Fruit fly (Drosophila melanogaster) whole organism, embryonic: ENCODE data around the gene CG7551.

ENCODE experiments used
- B-H2 ChIP-seq: fragments of 200-800 bp; sonication (Bioruptor generic); optimal IDR thresholded peaks from 2 replicates; lab custom pipeline; 2018; ENCODE audit warnings: missing biosample characterization, mild to moderate bottlenecking, missing genetic modification characterization
- CG12104 ChIP-seq: fragments of 200-800 bp; sonication (Bioruptor generic); optimal IDR thresholded peaks from 3 replicates; lab custom pipeline; 2016; ENCODE audit warnings: missing biosample characterization, missing genetic modification characterization
- CG12744 ChIP-seq: fragments of 200-800 bp; sonication (Bioruptor generic); optimal IDR thresholded peaks from 2 replicates; lab custom pipeline; 2016; ENCODE audit warnings: missing biosample characterization, missing genetic modification characterization
- CG12942 ChIP-seq: fragments of 200-800 bp; sonication (Bioruptor generic); optimal IDR thresholded peaks from 3 replicates; lab custom pipeline; 2016; ENCODE audit warnings: missing biosample characterization, missing genetic modification characterization
- CG13296 ChIP-seq: fragments of 200-800 bp; sonication (Bioruptor generic); optimal IDR thresholded peaks from 3 replicates; lab custom pipeline; 2018; ENCODE audit warnings: missing biosample characterization, mild to moderate bottlenecking, missing genetic modification characterization
- CG13894 ChIP-seq: fragments of 200-800 bp; sonication (Bioruptor generic); optimal IDR thresholded peaks from 3 replicates; lab custom pipeline; 2018; ENCODE audit warnings: missing biosample characterization, mild to moderate bottlenecking, missing genetic modification characterization, moderate library complexity
- CG14014 ChIP-seq: fragments of 200-800 bp; sonication (Bioruptor generic); IDR thresholded peaks from 2 replicates; pipeline ENCODE4 v1.3.6; 2022; ENCODE audit warnings: missing biosample characterization, missing genetic modification characterization
- CG15073 ChIP-seq: fragments of 200-800 bp; sonication (Bioruptor generic); optimal IDR thresholded peaks from 2 replicates; lab custom pipeline; 2016; ENCODE audit warnings: missing biosample characterization, missing genetic modification characterization
- CG15696 ChIP-seq: fragments of 200-800 bp; sonication (Bioruptor generic); optimal IDR thresholded peaks from 2 replicates; lab custom pipeline; 2019; ENCODE audit warnings: missing biosample characterization, mild to moderate bottlenecking, missing genetic modification characterization, moderate library complexity
- CG16779 ChIP-seq: fragments of 200-800 bp; sonication (Bioruptor generic); IDR thresholded peaks from 2 replicates; pipeline ENCODE4 v1.3.6; 2022; ENCODE audit warnings: missing biosample characterization, missing genetic modification characterization
- CG16815 ChIP-seq: fragments of 200-800 bp; sonication (Bioruptor generic); optimal IDR thresholded peaks from 3 replicates; lab custom pipeline; 2017; ENCODE audit warnings: missing biosample characterization, mild to moderate bottlenecking, missing genetic modification characterization
- CG18599 ChIP-seq: fragments of 200-800 bp; sonication (Bioruptor generic); optimal IDR thresholded peaks from 3 replicates; lab custom pipeline; 2017; ENCODE audit warnings: missing biosample characterization, missing genetic modification characterization, mild to moderate bottlenecking, moderate library complexity, missing genetic modification reagents
- CG2120 ChIP-seq: fragments of 200-800 bp; sonication (Bioruptor generic); optimal IDR thresholded peaks from 3 replicates; lab custom pipeline; 2016; ENCODE audit warnings: missing biosample characterization, missing genetic modification characterization
- CG2202 ChIP-seq: fragments of 200-800 bp; sonication (Bioruptor generic); optimal IDR thresholded peaks from 2 replicates; lab custom pipeline; 2018; ENCODE audit warnings: missing biosample characterization, mild to moderate bottlenecking, missing genetic modification characterization
- CG2875 ChIP-seq: fragments of 200-800 bp; sonication (Bioruptor generic); optimal IDR thresholded peaks from 2 replicates; lab custom pipeline; 2017; ENCODE audit warnings: missing biosample characterization, mild to moderate bottlenecking, missing genetic modification characterization, missing genetic modification reagents
- CG32772 ChIP-seq: fragments of 200-800 bp; sonication (Bioruptor generic); IDR thresholded peaks from 2 replicates; pipeline ENCODE4 v1.3.6; 2022; ENCODE audit warnings: missing biosample characterization, missing genetic modification characterization
- CG5953 ChIP-seq: fragments of 200-800 bp; sonication (Bioruptor generic); IDR thresholded peaks from 2 replicates; pipeline ENCODE4 v1.3.6; 2022; ENCODE audit warnings: missing biosample characterization, missing genetic modification characterization
- CG8388 ChIP-seq: fragments of 200-800 bp; sonication (Bioruptor generic); optimal IDR thresholded peaks from 2 replicates; lab custom pipeline; 2019; ENCODE audit warnings: missing biosample characterization, mild to moderate bottlenecking, missing genetic modification characterization, moderate library complexity
- CG9609 ChIP-seq: fragments of 200-800 bp; sonication (Bioruptor generic); optimal IDR thresholded peaks from 3 replicates; lab custom pipeline; 2016; ENCODE audit warnings: missing biosample characterization, missing genetic modification characterization
- Camta ChIP-seq: fragments of 200-800 bp; sonication (Bioruptor generic); optimal IDR thresholded peaks from 2 replicates; lab custom pipeline; 2016; ENCODE audit warnings: missing biosample characterization, missing genetic modification characterization
- CkIIα-i1 ChIP-seq: fragments of 200-800 bp; sonication (Bioruptor generic); IDR thresholded peaks from 2 replicates; pipeline ENCODE4 v1.3.6; 2022; ENCODE audit warnings: missing biosample characterization, missing genetic modification characterization
- CrebB ChIP-seq: fragments of 200-800 bp; sonication (Bioruptor generic); optimal IDR thresholded peaks from 3 replicates; lab custom pipeline; 2018; ENCODE audit warnings: missing biosample characterization, mild to moderate bottlenecking, missing genetic modification characterization
- D ChIP-seq, 2 experiments: fragments of 200-800 bp in 1 of 2; fragments of >200 bp in 1 of 2; sonication (Bioruptor generic) in 1 of 2; optimal IDR thresholded peaks; 2 replicates in 1 of 2; 3 replicates in 1 of 2; lab custom pipeline; 2017; ENCODE audit warnings: mild to moderate bottlenecking in 1 of 2, missing biosample characterization in 1 of 2, missing genetic modification characterization in 1 of 2, missing genetic modification reagents in 1 of 2
- Dref ChIP-seq: fragments of 200-800 bp; sonication (Bioruptor generic); IDR thresholded peaks from 2 replicates; pipeline ENCODE4 v1.3.6; 2022; ENCODE audit warnings: missing biosample characterization, missing genetic modification characterization
- Ets97D ChIP-seq: fragments of 200-800 bp; sonication (Bioruptor generic); optimal IDR thresholded peaks from 3 replicates; lab custom pipeline; 2016; ENCODE audit warnings: missing biosample characterization, missing genetic modification characterization
- HmgZ ChIP-seq: fragments of 200-800 bp; sonication (Bioruptor generic); optimal IDR thresholded peaks from 2 replicates; lab custom pipeline; 2018; ENCODE audit warnings: missing biosample characterization, mild to moderate bottlenecking, missing genetic modification characterization
- Kr ChIP-seq: fragments of 200-800 bp; sonication (Bioruptor generic); optimal IDR thresholded peaks from 2 replicates; lab custom pipeline; 2017; ENCODE audit warnings: missing biosample characterization, mild to moderate bottlenecking, missing genetic modification characterization
- MESR4 ChIP-seq: fragments of 200-800 bp; sonication (Bioruptor generic); optimal IDR thresholded peaks from 2 replicates; lab custom pipeline; 2018; ENCODE audit warnings: missing biosample characterization, mild to moderate bottlenecking, missing genetic modification characterization, moderate library complexity
- Ravus ChIP-seq: fragments of 200-800 bp; sonication (Bioruptor generic); IDR thresholded peaks from 2 replicates; pipeline ENCODE4 v1.3.6; 2022; ENCODE audit warnings: missing biosample characterization, missing genetic modification characterization
- Stat92E ChIP-seq, 3 experiments: fragments of >200 bp in 2 of 3; fragments of 200-800 bp in 1 of 3; sonication (Bioruptor generic) in 1 of 3; optimal IDR thresholded peaks; 2 replicates each; lab custom pipeline; 2017 to 2019; ENCODE audit warnings: missing biosample characterization in 3 of 3, missing genetic modification characterization in 3 of 3, mild to moderate bottlenecking in 1 of 3, moderate library complexity in 1 of 3
- Taf1 ChIP-seq: fragments of 200-800 bp; sonication (Bioruptor generic); IDR thresholded peaks from 2 replicates; pipeline ENCODE4 v1.3.6; 2022; ENCODE audit warnings: missing biosample characterization, missing genetic modification characterization
- btn ChIP-seq: fragments of 200-800 bp; sonication (Bioruptor generic); optimal IDR thresholded peaks from 2 replicates; lab custom pipeline; 2016; ENCODE audit warnings: missing biosample characterization, missing genetic modification characterization
- dmrt11E ChIP-seq: fragments of 200-800 bp; sonication (Bioruptor generic); optimal IDR thresholded peaks from 3 replicates; lab custom pipeline; 2018; ENCODE audit warnings: missing biosample characterization, mild to moderate bottlenecking, missing genetic modification characterization, moderate library complexity
- fru ChIP-seq: fragments of >200 bp; optimal IDR thresholded peaks from 2 replicates; lab custom pipeline; 2017
- ftz-f1 ChIP-seq: fragments of 200-800 bp; sonication (Bioruptor generic); optimal IDR thresholded peaks from 2 replicates; lab custom pipeline; 2016; ENCODE audit warnings: missing biosample characterization, missing genetic modification characterization
- gem ChIP-seq: fragments of 200-800 bp; sonication (Bioruptor generic); optimal IDR thresholded peaks from 2 replicates; lab custom pipeline; 2019; ENCODE audit warnings: missing biosample characterization, mild to moderate bottlenecking, missing genetic modification characterization, moderate library complexity
- gro ChIP-seq: fragments of 200-800 bp; sonication (Bioruptor generic); optimal IDR thresholded peaks from 2 replicates; lab custom pipeline; 2016; ENCODE audit warnings: missing biosample characterization, missing genetic modification characterization
- inv ChIP-seq: fragments of 200-800 bp; sonication (Bioruptor generic); IDR thresholded peaks from 2 replicates; pipeline ENCODE4 v1.3.6; 2022; ENCODE audit warnings: missing biosample characterization, missing genetic modification characterization; ENCODE audit not compliant: partially characterized antibody
- kay ChIP-seq: fragments of 200-800 bp; sonication (Bioruptor generic); optimal IDR thresholded peaks from 2 replicates; lab custom pipeline; 2016; ENCODE audit warnings: missing biosample characterization, missing genetic modification characterization
- lilli ChIP-seq: fragments of 200-800 bp; sonication (Bioruptor generic); optimal IDR thresholded peaks from 3 replicates; lab custom pipeline; 2016; ENCODE audit warnings: missing biosample characterization, missing genetic modification characterization
- nom ChIP-seq: fragments of 200-800 bp; sonication (Bioruptor generic); optimal IDR thresholded peaks from 2 replicates; lab custom pipeline; 2017; ENCODE audit warnings: missing biosample characterization, missing genetic modification characterization, mild to moderate bottlenecking, moderate library complexity, missing genetic modification reagents
- pnt ChIP-seq: fragments of 200-800 bp; sonication (Bioruptor generic); optimal IDR thresholded peaks from 3 replicates; lab custom pipeline; 2016; ENCODE audit warnings: missing biosample characterization, missing genetic modification characterization
- salm ChIP-seq: fragments of 200-800 bp; sonication (Bioruptor generic); optimal IDR thresholded peaks from 2 replicates; lab custom pipeline; 2018; ENCODE audit warnings: missing biosample characterization, mild to moderate bottlenecking, missing genetic modification characterization
- sc ChIP-seq, 3 experiments: fragments of >200 bp in 2 of 3; fragments of 200-800 bp in 1 of 3; sonication (Bioruptor generic) in 1 of 3; optimal IDR thresholded peaks; 2 replicates in 2 of 3; 3 replicates in 1 of 3; lab custom pipeline; 2017; ENCODE audit warnings: mild to moderate bottlenecking in 1 of 3, missing biosample characterization in 1 of 3, missing genetic modification characterization in 1 of 3, missing genetic modification reagents in 1 of 3
- slou ChIP-seq: fragments of 200-800 bp; sonication (Bioruptor generic); optimal IDR thresholded peaks from 3 replicates; lab custom pipeline; 2016; ENCODE audit warnings: missing biosample characterization, missing genetic modification characterization
- vnd ChIP-seq: fragments of 200-800 bp; sonication (Bioruptor generic); IDR thresholded peaks from 3 replicates; pipeline ENCODE4 v1.3.6; 2022; ENCODE audit warnings: missing biosample characterization, missing genetic modification characterization; ENCODE audit not compliant: partially characterized antibody
- zen2 ChIP-seq: fragments of 200-800 bp; sonication (Bioruptor generic); IDR thresholded peaks from 3 replicates; pipeline ENCODE4 v1.3.6; 2022; ENCODE audit warnings: missing biosample characterization, missing genetic modification characterization; ENCODE audit not compliant: partially characterized antibody
- zfh1 ChIP-seq: fragments of 200-800 bp; sonication (Bioruptor generic); IDR thresholded peaks from 3 replicates; pipeline ENCODE4 v1.3.6; 2022; ENCODE audit warnings: missing biosample characterization, missing genetic modification characterization
- zfh2 ChIP-seq: fragments of 200-800 bp; sonication (Bioruptor generic); optimal IDR thresholded peaks from 2 replicates; lab custom pipeline; 2016; ENCODE audit warnings: missing biosample characterization, missing genetic modification characterization

The CG7551 gene

DNA sequence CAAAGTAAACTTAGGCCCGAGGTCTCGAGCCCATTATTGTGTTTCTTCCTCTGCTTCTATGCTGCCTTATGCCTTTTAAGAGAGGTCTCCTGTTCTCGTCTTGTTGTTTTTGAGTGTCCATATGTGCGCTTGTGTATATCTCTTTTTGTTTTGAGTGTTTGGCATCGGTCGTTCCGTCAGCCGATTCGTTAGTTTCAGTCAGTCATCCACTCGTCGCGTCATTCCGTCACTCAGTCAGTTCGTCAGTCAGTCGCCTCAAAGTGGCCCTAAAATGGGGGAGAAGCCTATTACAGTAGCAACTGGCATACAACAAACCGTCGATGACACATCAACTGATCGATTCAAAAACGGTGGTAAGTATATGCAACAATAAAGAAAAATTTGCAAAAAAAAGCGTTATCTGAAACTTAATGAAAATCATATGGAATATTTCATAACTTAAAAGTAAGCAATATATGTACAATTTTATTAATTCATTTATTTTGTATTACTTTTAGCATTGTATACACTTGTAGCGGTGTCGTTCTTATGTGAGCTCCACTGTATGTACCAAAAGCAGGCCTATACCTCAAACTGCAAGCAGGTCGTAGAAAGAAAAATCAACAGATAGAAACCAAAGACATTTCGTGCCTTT lies 40.1 kb upstream of the CG7551 start (continued):
- TF ChIP-seq kay (peak; percentile 78), ftz-f1 (GFP tag; lab: Kevin White, UChicago) (no peak), CG2120 (GFP tag; lab: Kevin White, UChicago) (peak; percentile 84), Dref (no peak), vnd (GFP tag; lab: Robert Waterston, UW) (no peak), CG12942 (GFP tag; lab: Kevin White, UChicago) (peak; percentile 75), dmrt11E (tag; lab: Kevin White, UChicago) (peak; percentile 96), nom (GFP tag; lab: Kevin White, UChicago) (no peak), CG15073 (GFP tag; lab: Kevin White, UChicago) (peak; percentile 63), pnt (peak; percentile 80), Ravus (peak; percentile 89), lilli (GFP tag; lab: Kevin White, UChicago) (peak; percentile 86), inv (no peak), CG9609 (GFP tag; lab: Kevin White, UChicago) (peak; percentile 94), Camta (GFP tag; lab: Kevin White, UChicago) (peak; percentile 82), MESR4 (GFP tag; lab: Kevin White, UChicago) (peak; percentile 51), slou (peak; percentile 68), zfh1 (GFP tag; lab: Robert Waterston, UW) (peak; percentile 99), CG13296 (peak; percentile 90), CG16815 (GFP tag; lab: Kevin White, UChicago) (peak; percentile 91), gro (GFP tag; lab: Kevin White, UChicago) (peak; percentile 5), CG12744 (GFP tag; lab: Kevin White, UChicago) (peak; percentile 90), fru (no peak), CG32772 (GFP tag; lab: Robert Waterston, UW) (peak; percentile 91), CG16779 (no peak; the same call in 1 of the 2 replicates), CG18599 (GFP tag; lab: Kevin White, UChicago) (peak; percentile 89), Stat92E (GFP tag; optimal IDR thresholded peaks at IDR 0.05; lab: Kevin White, UChicago) (peak in 1 of 3 experiments; percentile 63), B-H2 (GFP tag; lab: Kevin White, UChicago) (peak; percentile 30), CG13894 (no peak), salm (tag; lab: Kevin White, UChicago) (peak; percentile 89), Kr (peak; percentile 66), Taf1 (peak; percentile 71), zen2 (GFP tag; lab: Robert Waterston, UW) (no peak), CkIIα-i1 (GFP tag; lab: Robert Waterston, UW) (peak; percentile 81), CG5953 (GFP tag; lab: Robert Waterston, UW) (peak; percentile 97), CG15696 (tag; lab: Kevin White, UChicago) (peak; percentile 98), CrebB (tag; lab: Kevin White, UChicago) (peak; percentile 87), Ets97D (GFP tag; lab: Kevin White, UChicago) (peak; percentile 31), D (optimal IDR thresholded peaks at IDR 0.05; lab: Kevin White, UChicago) (no peak), D (GFP tag; optimal IDR thresholded peaks at IDR 0.05; lab: Kevin White, UChicago) (peak; percentile 93), CG12104 (peak; percentile 85), gem (tag; lab: Kevin White, UChicago) (peak; percentile 96), CG2202 (tag; lab: Kevin White, UChicago) (peak; percentile 91), btn (GFP tag; lab: Kevin White, UChicago) (peak; percentile 20), CG8388 (peak; percentile 92), sc (optimal IDR thresholded peaks at IDR 0.05; lab: Kevin White, UChicago) (no peak), sc (GFP tag; optimal IDR thresholded peaks at IDR 0.05; lab: Kevin White, UChicago) (peak; percentile 89), HmgZ (tag; lab: Kevin White, UChicago) (peak; percentile 88), zfh2 (peak; percentile 54), CG14014 (GFP tag; lab: Robert Waterston, UW) (peak; percentile 96), CG2875 (GFP tag; lab: Kevin White, UChicago) (peak; percentile 80)
